Fruit fly (Drosophila melanogaster): ENCODE measurements around the gene hth.

The hth gene

DNA sequence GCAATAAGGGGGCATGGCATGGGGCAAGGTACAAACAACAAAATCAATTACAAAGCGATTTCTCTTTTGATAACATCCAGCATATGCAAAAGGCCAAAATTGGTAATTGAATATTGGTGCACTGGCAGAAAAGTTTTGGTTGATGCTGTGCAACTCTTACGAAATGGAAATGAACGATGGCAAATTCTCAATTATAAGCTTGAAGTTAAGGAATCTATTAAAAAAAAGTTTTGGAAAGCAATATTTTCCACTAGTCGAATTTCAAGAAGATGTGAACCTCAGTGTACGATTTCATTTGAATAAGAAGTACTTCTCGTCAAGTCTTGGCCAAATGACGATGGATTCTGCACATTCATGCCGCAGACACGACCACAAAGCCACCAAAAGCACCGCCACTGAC, 16.6 kb upstream of the hth start (continued):
- no peak for TF ChIP-seq CG11247 (GFP tag; IDR thresholded peaks at IDR 0.05)
- no peak for TF ChIP-seq Sox100B (GFP tag; optimal IDR thresholded peaks at IDR 0.05)
- TF ChIP-seq hbn (GFP tag; IDR thresholded peaks at IDR 0.05; ENCODE audit: partially characterized antibody), result no peak
- no peak for TF ChIP-seq schlank (tag; optimal IDR thresholded peaks at IDR 0.05)
- TF ChIP-seq gfzf (GFP tag; optimal IDR thresholded peaks at IDR 0.05), result no peak
- no peak for TF ChIP-seq Nf-YB (GFP tag; optimal IDR thresholded peaks at IDR 0.05)
- TF ChIP-seq Sox102F (GFP tag; optimal IDR thresholded peaks at IDR 0.05), result peak; percentile 37
- peak; percentile 53 for TF ChIP-seq dmrt11E (tag; optimal IDR thresholded peaks at IDR 0.05)
- peak; percentile 36 for TF ChIP-seq dmrt99B (tag; optimal IDR thresholded peaks at IDR 0.05)
- TF ChIP-seq CG12155 (GFP tag; optimal IDR thresholded peaks at IDR 0.05), result no peak
- TF ChIP-seq CG11560 (tag; IDR thresholded peaks at IDR 0.05), result no peak
- no peak for TF ChIP-seq Mad (GFP tag; optimal IDR thresholded peaks at IDR 0.05)
- TF ChIP-seq Bdp1 (GFP tag; optimal IDR thresholded peaks at IDR 0.05), result no peak
- no peak for TF ChIP-seq Optix (GFP tag; IDR thresholded peaks at IDR 0.05)
- TF ChIP-seq tup (GFP tag; optimal IDR thresholded peaks at IDR 0.05), result no peak
- no peak for TF ChIP-seq Awh (GFP tag; IDR thresholded peaks at IDR 0.05)
- TF ChIP-seq dpn (GFP tag; optimal IDR thresholded peaks at IDR 0.05), result peak; percentile 7 to 32
- TF ChIP-seq onecut (GFP tag; IDR thresholded peaks at IDR 0.05), result no peak
- no peak for TF ChIP-seq Ptx1 (GFP tag; IDR thresholded peaks at IDR 0.05)
- TF ChIP-seq sob (GFP tag; IDR thresholded peaks at IDR 0.05), result no peak
- no peak for TF ChIP-seq hth (optimal IDR thresholded peaks at IDR 0.05)
- peak; percentile 76 for TF ChIP-seq Med (GFP tag)
- TF ChIP-seq Jarid2 (GFP tag; optimal IDR thresholded peaks at IDR 0.05), result no peak
- no peak for TF ChIP-seq Trl (optimal IDR thresholded peaks at IDR 0.05)
- TF ChIP-seq Trl (GFP tag; optimal IDR thresholded peaks at IDR 0.05), result peak; percentile 40
- TF ChIP-seq kah (GFP tag; optimal IDR thresholded peaks at IDR 0.05), result no peak
- TF ChIP-seq CG8281 (tag; optimal IDR thresholded peaks at IDR 0.05), result no peak
- TF ChIP-seq CG8944 (GFP tag; optimal IDR thresholded peaks at IDR 0.05), result no peak
- TF ChIP-seq tll (GFP tag; optimal IDR thresholded peaks at IDR 0.05), result no peak
- 0 out of 2 replicates have a peak, but pooled peaks have one; percentile 38 for TF ChIP-seq slbo (GFP tag; IDR thresholded peaks at IDR 0.05)
- TF ChIP-seq HmgZ (tag; optimal IDR thresholded peaks at IDR 0.05), result no peak
- peak; percentile 31 for TF ChIP-seq Hsf (GFP tag; optimal IDR thresholded peaks at IDR 0.05)
- no peak for TF ChIP-seq unc-4 (GFP tag; IDR thresholded peaks at IDR 0.05; ENCODE audit: partially characterized antibody)
- TF ChIP-seq bbx (GFP tag; IDR thresholded peaks at IDR 0.05; ENCODE audit: partially characterized antibody), result no peak
- no peak for TF ChIP-seq Sry-δ (GFP tag; optimal IDR thresholded peaks at IDR 0.05)
- no peak for TF ChIP-seq Tbp (GFP tag; optimal IDR thresholded peaks at IDR 0.05)
- no peak for TF ChIP-seq ttk (GFP tag; IDR thresholded peaks at IDR 0.05)
- TF ChIP-seq tio (GFP tag; optimal IDR thresholded peaks at IDR 0.05), result peak; percentile 23
- peak; percentile 1 for TF ChIP-seq CG1602 (GFP tag; optimal IDR thresholded peaks at IDR 0.05)
- TF ChIP-seq CG31365 (tag; optimal IDR thresholded peaks at IDR 0.05), result no peak
- TF ChIP-seq CG13894 (tag; optimal IDR thresholded peaks at IDR 0.05), result no peak
- TF ChIP-seq CG17328 (GFP tag; IDR thresholded peaks at IDR 0.05), result peak; percentile 55
- no peak for TF ChIP-seq CG12104 (GFP tag; optimal IDR thresholded peaks at IDR 0.05)
- no peak for TF ChIP-seq CG12942 (GFP tag; optimal IDR thresholded peaks at IDR 0.05)
- peak in 1 of 2 experiments; percentile 14 for TF ChIP-seq chif (GFP tag; optimal IDR thresholded peaks at IDR 0.05)
- TF ChIP-seq sens (GFP tag), result peak; percentile 89
- TF ChIP-seq Doc3 (GFP tag; IDR thresholded peaks at IDR 0.05; ENCODE audit: partially characterized antibody), result no peak
- TF ChIP-seq CG15514 (GFP tag; optimal IDR thresholded peaks at IDR 0.05), result no peak
- no peak for TF ChIP-seq ab (GFP tag; optimal IDR thresholded peaks at IDR 0.05)
- no peak for TF ChIP-seq HHEX (GFP tag; optimal IDR thresholded peaks at IDR 0.05)
- no peak for TF ChIP-seq rib (GFP tag; IDR thresholded peaks at IDR 0.05)
- no peak for TF ChIP-seq Elba2 (GFP tag; optimal IDR thresholded peaks at IDR 0.05)

All from whole organism, embryonic.